Worm (Caenorhabditis elegans) whole organism, early embryonic: ENCODE data around the gene F26F4.12.

Source experiments
- B0310.2 ChIP-seq: sonication (generic microtip); optimal IDR thresholded peaks from 2 replicates; lab custom pipeline; 2016; ENCODE audit warnings: mild to moderate bottlenecking, missing genetic modification characterization, missing compliant biosample characterization
- F13C5.2 ChIP-seq: sonication (generic microtip); optimal IDR thresholded peaks from 2 replicates; lab custom pipeline; 2017; ENCODE audit warnings: mild to moderate bottlenecking, missing genetic modification characterization, inconsistent platforms, missing compliant biosample characterization
- aly-1 ChIP-seq: sonication (generic microtip); optimal IDR thresholded peaks from 2 replicates; lab custom pipeline; 2016; ENCODE audit warnings: missing genetic modification characterization, missing compliant biosample characterization
- ama-1 ChIP-seq: fragments of 150-350 bp; optimal IDR thresholded peaks from 2 replicates; lab custom pipeline; 2014
- ceh-13 ChIP-seq: fragments of 200-800 bp; sonication (Bioruptor generic); optimal IDR thresholded peaks from 2 replicates; lab custom pipeline; 2018; ENCODE audit warnings: mild to moderate bottlenecking, missing genetic modification characterization, missing compliant biosample characterization
- ceh-36 ChIP-seq: sonication (generic microtip); optimal IDR thresholded peaks from 2 replicates; lab custom pipeline; 2016; ENCODE audit warnings: missing genetic modification characterization, inconsistent platforms, missing compliant biosample characterization
- ets-7 ChIP-seq: sonication (generic microtip); optimal IDR thresholded peaks from 2 replicates; lab custom pipeline; 2016; ENCODE audit warnings: missing genotype, missing genetic modification characterization, missing compliant biosample characterization
- flt-1 ChIP-seq: fragments of 200-800 bp; sonication (Bioruptor generic); IDR thresholded peaks from 2 replicates; pipeline ENCODE4 v1.3.6; 2022; ENCODE audit warnings: missing genetic modification characterization, missing compliant biosample characterization
- hmbx-1 ChIP-seq: sonication (generic microtip); optimal IDR thresholded peaks from 2 replicates; lab custom pipeline; 2016; ENCODE audit warnings: mild to moderate bottlenecking, missing genetic modification characterization, missing compliant biosample characterization
- hmg-4 ChIP-seq: fragments of 200-800 bp; sonication (Bioruptor generic); optimal IDR thresholded peaks from 2 replicates; lab custom pipeline; 2018; ENCODE audit warnings: mild to moderate bottlenecking, missing genetic modification characterization, missing compliant biosample characterization
- hnd-1 ChIP-seq: sonication (generic microtip); optimal IDR thresholded peaks from 2 replicates; lab custom pipeline; 2016; ENCODE audit warnings: missing genetic modification characterization, missing compliant biosample characterization
- pes-1 ChIP-seq: fragments of 200-800 bp; sonication (Bioruptor generic); IDR thresholded peaks from 2 replicates; pipeline ENCODE4 v1.3.6; 2022; ENCODE audit warnings: missing genetic modification reagents, missing genetic modification characterization, missing compliant biosample characterization
- scrt-1 ChIP-seq: fragments of 200-800 bp; sonication (Bioruptor generic); IDR thresholded peaks from 2 replicates; pipeline ENCODE4 v1.3.6; 2022; ENCODE audit warnings: missing genetic modification characterization, missing compliant biosample characterization
- sea-1 ChIP-seq: fragments of 200-800 bp; sonication (Bioruptor generic); conservative IDR thresholded peaks from 2 replicates; pipeline ENCODE4 v1.3.6; 2022; ENCODE audit warnings: missing genetic modification characterization, missing compliant biosample characterization
- tbx-11 ChIP-seq: fragments of 200-800 bp; sonication (Bioruptor generic); IDR thresholded peaks from 2 replicates; pipeline ENCODE4 v1.3.6; 2022; ENCODE audit warnings: missing genetic modification characterization, missing compliant biosample characterization
- tbx-37 ChIP-seq: fragments of 200-800 bp; sonication (Bioruptor generic); conservative IDR thresholded peaks from 2 replicates; pipeline ENCODE4 v1.3.6; 2022; ENCODE audit warnings: missing genetic modification reagents, missing genetic modification characterization, missing compliant biosample characterization
- tra-4 ChIP-seq: sonication (generic microtip); optimal IDR thresholded peaks from 2 replicates; lab custom pipeline; 2017; ENCODE audit warnings: missing genetic modification characterization, missing compliant biosample characterization

The F26F4.12 gene

DNA sequence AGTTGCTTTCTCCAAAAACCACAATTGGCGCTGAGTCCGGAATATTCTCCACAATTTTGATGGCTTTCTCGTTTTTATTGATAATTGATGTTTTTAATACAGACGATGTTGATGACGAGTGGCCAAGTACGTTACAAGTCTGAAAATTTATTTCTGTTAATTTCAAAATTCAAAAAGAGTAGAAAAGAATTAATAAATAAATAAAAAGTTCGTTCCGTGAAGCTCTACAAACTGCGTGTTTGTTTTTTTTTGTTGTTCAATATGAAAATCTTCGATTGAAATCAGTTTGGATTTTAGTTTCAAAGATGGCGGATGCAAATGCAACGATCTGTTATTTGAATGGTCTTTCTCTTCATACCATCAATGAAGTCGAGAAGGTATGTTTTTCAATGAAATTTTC, 1.1 kb upstream of the F26F4.12 start, which contains the start of gene F26F4.2:
F26F4.2 (plus strand) TSS at position 301 of the 400 bp plus-strand sequence.
- no peak for TF ChIP-seq hmbx-1
- no peak for TF ChIP-seq sea-1 (GFP tag; lab: Robert Waterston, UW)
- no peak for TF ChIP-seq ama-1 (lab: Kevin White, UChicago)
- TF ChIP-seq ets-7 (tag; lab: Kevin White, UChicago), result no peak
- TF ChIP-seq tra-4 (tag; lab: Kevin White, UChicago), result no peak
- TF ChIP-seq tbx-11 (GFP tag; lab: Robert Waterston, UW), result no peak
- no peak for TF ChIP-seq ceh-36 (tag; lab: Kevin White, UChicago)
- TF ChIP-seq hnd-1, result no peak
- TF ChIP-seq ceh-13, result no peak
- TF ChIP-seq hmg-4 (GFP tag; lab: Kevin White, UChicago), result no peak

DNA sequence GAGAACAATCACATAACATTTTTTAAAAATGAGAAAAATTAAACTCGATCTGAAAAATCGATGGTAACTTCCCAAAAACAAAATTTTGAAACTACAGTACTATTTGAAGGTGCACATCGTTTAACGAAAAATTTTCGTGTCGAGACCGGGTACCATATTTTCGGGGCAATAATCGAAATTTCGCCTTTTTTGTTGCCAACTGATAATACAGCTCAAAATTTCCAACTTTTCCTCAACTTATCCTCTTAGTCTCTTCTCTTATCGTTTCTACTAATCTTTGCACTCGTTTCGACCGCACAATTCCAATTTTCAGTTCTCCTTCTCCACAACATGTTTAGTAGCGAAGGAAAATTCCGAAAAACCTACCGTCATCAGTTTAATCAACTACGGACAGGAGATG, 2.9 kb downstream of the F26F4.12 start, which contains the start of gene rom-1:
rom-1 (plus strand) TSS at position 301 of the 400 bp plus-strand sequence.
- TF ChIP-seq tbx-37 (GFP tag; lab: Robert Waterston, UW), result no peak

DNA sequence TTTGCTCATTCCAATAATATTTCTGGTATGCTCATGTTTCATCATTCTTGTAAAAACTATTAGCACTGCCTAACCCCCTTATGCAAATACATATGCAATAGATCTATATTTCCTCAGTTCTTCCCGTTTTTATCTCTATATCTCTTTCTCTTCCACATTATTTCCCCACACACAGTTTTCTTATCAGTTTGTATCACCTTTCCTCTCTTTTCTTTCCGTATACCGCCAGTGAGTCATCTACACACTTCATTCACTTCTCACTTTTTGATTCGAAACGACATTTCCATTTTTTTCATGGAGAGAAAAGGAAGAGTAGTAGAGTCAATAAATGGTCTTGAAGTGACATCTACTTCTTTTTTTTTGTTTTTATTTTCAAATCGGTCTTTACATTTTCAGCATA, 3.5 kb downstream of the F26F4.12 start:
- TF ChIP-seq pes-1 (GFP tag; lab: Robert Waterston, UW), result no peak
- TF ChIP-seq tbx-37 (GFP tag; lab: Robert Waterston, UW), result no peak
- no peak for TF ChIP-seq hmbx-1
- TF ChIP-seq tra-4 (tag; lab: Kevin White, UChicago), result no peak
- TF ChIP-seq flt-1, result no peak
- no peak for TF ChIP-seq ceh-36 (tag; lab: Kevin White, UChicago)
- TF ChIP-seq B0310.2 (tag; lab: Kevin White, UChicago), result no peak
- no peak for TF ChIP-seq ets-7 (tag; lab: Kevin White, UChicago)
- TF ChIP-seq aly-1 (tag; lab: Kevin White, UChicago), result no peak
- no peak for TF ChIP-seq tbx-11 (GFP tag; lab: Robert Waterston, UW)
- TF ChIP-seq hnd-1, result no peak
- no peak for TF ChIP-seq scrt-1 (GFP tag; lab: Robert Waterston, UW)
- TF ChIP-seq hmg-4 (GFP tag; lab: Kevin White, UChicago), result no peak
- no peak for TF ChIP-seq F13C5.2 (tag; lab: Kevin White, UChicago)
- TF ChIP-seq sea-1 (GFP tag; lab: Robert Waterston, UW), result no peak
- TF ChIP-seq ama-1 (lab: Kevin White, UChicago), result no peak
- TF ChIP-seq ceh-13, result no peak

DNA sequence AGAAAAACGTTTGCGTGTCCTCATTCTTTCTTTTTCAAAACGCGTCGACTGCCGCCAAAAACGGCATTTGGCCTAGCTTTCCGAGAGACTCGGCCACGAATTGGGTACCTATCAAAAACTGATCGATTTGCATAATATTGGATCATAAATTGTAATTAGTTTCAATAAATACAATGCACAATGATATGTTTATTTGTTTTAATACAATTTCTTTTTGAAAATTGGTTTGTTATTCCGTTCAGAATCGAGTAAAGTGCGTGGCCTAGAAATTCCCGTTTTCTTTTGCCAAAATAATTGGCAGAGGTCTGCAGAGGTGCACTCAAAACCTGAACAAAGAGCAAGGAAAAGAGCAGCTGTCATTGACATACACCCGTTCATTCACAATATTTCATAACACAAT, 4.4 kb downstream of the F26F4.12 start, which contains the start of gene F26F4.8:
F26F4.8 (minus strand) TSS at position 69 of the 400 bp plus-strand sequence.
- TF ChIP-seq tbx-37 (GFP tag; lab: Robert Waterston, UW) (0 out of 2 replicates have a peak, but pooled peaks have one; percentile 12), hmg-4 (GFP tag; lab: Kevin White, UChicago) (peak; percentile 25), pes-1 (GFP tag; lab: Robert Waterston, UW) (0 out of 2 replicates have a peak, but pooled peaks have one; percentile 40), scrt-1 (GFP tag; lab: Robert Waterston, UW) (no peak), hnd-1 (no peak), B0310.2 (tag; lab: Kevin White, UChicago) (no peak), aly-1 (tag; lab: Kevin White, UChicago) (no peak), ceh-13 (peak; percentile 18), ets-7 (tag; lab: Kevin White, UChicago) (peak; percentile 41), tra-4 (tag; lab: Kevin White, UChicago) (no peak), ceh-36 (tag; lab: Kevin White, UChicago) (no peak), F13C5.2 (tag; lab: Kevin White, UChicago) (no peak)

DNA sequence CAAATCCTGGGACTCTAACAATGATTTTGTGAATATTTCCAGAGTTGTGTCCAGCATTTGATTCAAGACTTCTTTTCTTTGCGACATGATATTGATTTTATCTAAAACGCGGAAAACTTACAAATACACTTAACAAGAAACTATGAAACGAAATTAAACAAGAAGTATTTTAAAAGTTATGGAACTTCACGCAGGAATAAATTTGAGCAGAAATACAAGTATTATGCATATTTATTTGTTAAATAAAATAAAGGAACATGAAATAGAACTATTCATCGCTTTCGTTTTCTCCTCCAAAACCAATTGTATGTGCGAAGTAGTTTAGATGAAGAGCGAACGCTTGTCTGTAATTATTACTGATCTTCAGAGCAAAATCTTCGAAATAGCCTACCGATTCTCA, 6.1 kb downstream of the F26F4.12 start, which contains the start of gene kbp-2:
kbp-2 (minus strand) TSS at position 101 of the 400 bp plus-strand sequence.
- TF ChIP-seq aly-1 (tag; lab: Kevin White, UChicago), result no peak
- TF ChIP-seq F13C5.2 (tag; lab: Kevin White, UChicago), result no peak
- TF ChIP-seq ceh-36 (tag; lab: Kevin White, UChicago), result no peak
- no peak for TF ChIP-seq flt-1
- TF ChIP-seq B0310.2 (tag; lab: Kevin White, UChicago), result no peak
- no peak for TF ChIP-seq tbx-37 (GFP tag; lab: Robert Waterston, UW)
- no peak for TF ChIP-seq hnd-1
- TF ChIP-seq tra-4 (tag; lab: Kevin White, UChicago), result no peak
- TF ChIP-seq hmg-4 (GFP tag; lab: Kevin White, UChicago), result no peak
- TF ChIP-seq ets-7 (tag; lab: Kevin White, UChicago), result no peak
- TF ChIP-seq ceh-13, result no peak
- TF ChIP-seq tbx-11 (GFP tag; lab: Robert Waterston, UW), result no peak
- no peak for TF ChIP-seq ama-1 (lab: Kevin White, UChicago)
- no peak for TF ChIP-seq pes-1 (GFP tag; lab: Robert Waterston, UW)
- no peak for TF ChIP-seq hmbx-1
- TF ChIP-seq scrt-1 (GFP tag; lab: Robert Waterston, UW), result no peak
- no peak for TF ChIP-seq sea-1 (GFP tag; lab: Robert Waterston, UW)

DNA sequence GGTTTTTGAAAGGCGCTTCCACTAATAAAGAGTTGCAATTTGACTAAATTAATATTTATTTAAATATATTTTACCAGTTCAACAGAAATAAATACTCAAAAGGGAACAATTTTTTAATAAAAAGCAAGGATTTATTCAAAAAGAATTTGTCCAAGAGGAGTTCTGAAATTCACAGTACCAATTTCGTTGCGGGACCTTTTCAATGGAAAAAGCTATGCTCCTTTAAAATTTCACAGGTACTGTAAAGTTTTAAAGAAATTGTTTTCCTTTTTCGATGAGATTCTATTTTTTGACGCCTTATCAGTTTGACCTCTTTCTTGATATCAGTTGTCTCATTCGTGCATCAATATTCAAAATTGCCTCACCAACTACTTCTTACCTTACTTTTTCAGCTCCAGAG, 9.6 kb downstream of the F26F4.12 start, which contains the start of gene tag-340:
tag-340 (plus strand) TSS at position 249 of the 400 bp plus-strand sequence.
- TF ChIP-seq tbx-37 (GFP tag; lab: Robert Waterston, UW) (no peak), pes-1 (GFP tag; lab: Robert Waterston, UW) (no peak), B0310.2 (tag; lab: Kevin White, UChicago) (no peak), flt-1 (no peak), hnd-1 (no peak), scrt-1 (GFP tag; lab: Robert Waterston, UW) (no peak), tbx-11 (GFP tag; lab: Robert Waterston, UW) (no peak), F13C5.2 (tag; lab: Kevin White, UChicago) (no peak), hmbx-1 (no peak), ceh-36 (tag; lab: Kevin White, UChicago) (no peak), ceh-13 (no peak), ets-7 (tag; lab: Kevin White, UChicago) (no peak), tra-4 (tag; lab: Kevin White, UChicago) (no peak), sea-1 (GFP tag; lab: Robert Waterston, UW) (no peak), hmg-4 (GFP tag; lab: Kevin White, UChicago) (no peak), ama-1 (lab: Kevin White, UChicago) (no peak), aly-1 (tag; lab: Kevin White, UChicago) (no peak)

DNA sequence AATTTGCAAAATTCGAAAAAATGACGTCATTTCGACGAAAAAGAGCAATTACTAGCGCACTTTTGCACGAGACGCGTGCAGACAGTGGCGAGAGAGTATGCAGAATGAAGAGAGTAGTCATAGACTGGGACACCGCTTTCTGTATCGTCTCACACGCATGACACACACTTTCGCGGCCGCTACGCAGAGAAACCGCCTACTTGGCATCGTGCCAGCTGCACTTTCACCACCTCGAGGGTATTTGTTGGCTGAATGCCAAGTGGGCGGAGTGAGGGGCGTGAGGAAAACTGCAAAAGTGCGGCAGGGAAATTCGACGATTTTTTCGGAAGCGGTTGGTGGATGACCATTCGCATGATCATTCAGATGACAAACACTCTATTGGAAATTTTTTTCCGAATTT, 10.1 kb downstream of the F26F4.12 start:
- TF ChIP-seq B0310.2 (tag; lab: Kevin White, UChicago) (peak; percentile 19), scrt-1 (GFP tag; lab: Robert Waterston, UW) (peak; percentile 55; the same call in 1 of the 2 replicates), sea-1 (GFP tag; lab: Robert Waterston, UW) (0 out of 2 replicates have a peak, but pooled peaks have one; percentile 14), flt-1 (no peak), hnd-1 (no peak), hmbx-1 (no peak), ceh-36 (tag; lab: Kevin White, UChicago) (no peak), ama-1 (lab: Kevin White, UChicago) (no peak), tbx-37 (GFP tag; lab: Robert Waterston, UW) (no peak), F13C5.2 (tag; lab: Kevin White, UChicago) (peak; percentile 87), ets-7 (tag; lab: Kevin White, UChicago) (peak; percentile 5), aly-1 (tag; lab: Kevin White, UChicago) (no peak), hmg-4 (GFP tag; lab: Kevin White, UChicago) (peak; percentile 91), ceh-13 (no peak), tra-4 (tag; lab: Kevin White, UChicago) (no peak), pes-1 (GFP tag; lab: Robert Waterston, UW) (no peak), tbx-11 (GFP tag; lab: Robert Waterston, UW) (no peak)
